Worm (Caenorhabditis elegans) whole organism, mixed stage, embryonic: ENCODE results near the gene C16E9.2.

Experiments used
- M03D4.4 ChIP-seq: sonication (generic microtip); optimal IDR thresholded peaks from 2 replicates; lab custom pipeline; 2017; ENCODE audit warnings: mild to moderate bottlenecking, missing genetic modification characterization, missing compliant biosample characterization
- bed-3 ChIP-seq: fragments of 200-800 bp; sonication (Bioruptor generic); optimal IDR thresholded peaks from 3 replicates; lab custom pipeline; 2018; ENCODE audit warnings: mild to moderate bottlenecking, missing genetic modification characterization, moderate library complexity, missing compliant biosample characterization
- blmp-1 ChIP-seq: fragments of 150-350 bp; optimal IDR thresholded peaks from 2 replicates; lab custom pipeline; 2014; ENCODE audit warnings: missing biosample characterization, missing genetic modification characterization
- ceh-39 ChIP-seq: fragments of 150-350 bp; optimal IDR thresholded peaks from 2 replicates; lab custom pipeline; 2014; ENCODE audit warnings: missing biosample characterization, missing genetic modification characterization
- ceh-43 ChIP-seq: fragments of 200-800 bp; sonication (Bioruptor generic); optimal IDR thresholded peaks from 2 replicates; lab custom pipeline; 2018; ENCODE audit warnings: mild to moderate bottlenecking, missing genetic modification characterization, moderate library complexity, missing compliant biosample characterization
- ceh-83 ChIP-seq: fragments of 200-800 bp; sonication (Bioruptor generic); optimal IDR thresholded peaks from 2 replicates; lab custom pipeline; 2018; ENCODE audit warnings: mild to moderate bottlenecking, missing genetic modification characterization, missing compliant biosample characterization
- ces-1 ChIP-seq: fragments of 150-350 bp; optimal IDR thresholded peaks from 2 replicates; lab custom pipeline; 2014; ENCODE audit warnings: missing biosample characterization, missing genetic modification reagents, missing genetic modification characterization
- cnd-1 ChIP-seq: fragments of 200-800 bp; sonication (Bioruptor generic); optimal IDR thresholded peaks from 2 replicates; lab custom pipeline; 2018; ENCODE audit warnings: mild to moderate bottlenecking, missing genetic modification characterization, missing compliant biosample characterization
- drap-1 ChIP-seq: fragments of 200-800 bp; sonication (Bioruptor generic); optimal IDR thresholded peaks from 3 replicates; lab custom pipeline; 2018; ENCODE audit warnings: mild to moderate bottlenecking, missing genetic modification characterization, missing compliant biosample characterization
- elt-1 ChIP-seq: sonication (generic microtip); optimal IDR thresholded peaks from 2 replicates; lab custom pipeline; 2017; ENCODE audit warnings: missing genetic modification characterization, mild to moderate bottlenecking, missing compliant biosample characterization, antibody characterized with exemption, moderate library complexity, borderline replicate concordance; ENCODE audit not compliant: insufficient read depth
- elt-3 ChIP-seq: fragments of 150-350 bp; optimal IDR thresholded peaks from 2 replicates; lab custom pipeline; 2014; ENCODE audit warnings: missing biosample characterization, missing genetic modification characterization
- flh-1 ChIP-seq: fragments of 200-800 bp; sonication (Bioruptor generic); optimal IDR thresholded peaks from 2 replicates; lab custom pipeline; 2018; ENCODE audit warnings: mild to moderate bottlenecking, missing genetic modification characterization, moderate library complexity, missing compliant biosample characterization
- ham-2 ChIP-seq: fragments of 200-800 bp; sonication (Bioruptor generic); optimal IDR thresholded peaks from 2 replicates; lab custom pipeline; 2018; ENCODE audit warnings: mild to moderate bottlenecking, missing genetic modification characterization, missing compliant biosample characterization
- hlh-1 ChIP-seq: fragments of 150-350 bp; optimal IDR thresholded peaks from 2 replicates; lab custom pipeline; 2014; ENCODE audit warnings: missing biosample characterization, missing genetic modification reagents, missing genetic modification characterization
- lin-13 ChIP-seq: fragments of 150-350 bp; optimal IDR thresholded peaks from 2 replicates; lab custom pipeline; 2014; ENCODE audit warnings: missing biosample characterization, missing genetic modification characterization
- lin-32 ChIP-seq: fragments of 200-800 bp; sonication (Bioruptor generic); optimal IDR thresholded peaks from 2 replicates; lab custom pipeline; 2018; ENCODE audit warnings: mild to moderate bottlenecking, missing genetic modification characterization, missing compliant biosample characterization
- lsy-2 ChIP-seq: fragments of 150-350 bp; optimal IDR thresholded peaks from 2 replicates; lab custom pipeline; 2014; ENCODE audit warnings: missing biosample characterization, missing genetic modification characterization
- mab-5 ChIP-seq: fragments of 150-350 bp; optimal IDR thresholded peaks from 2 replicates; lab custom pipeline; 2014; ENCODE audit warnings: missing biosample characterization, missing genetic modification characterization
- mep-1 ChIP-seq: fragments of 150-350 bp; optimal IDR thresholded peaks from 2 replicates; lab custom pipeline; 2017; ENCODE audit warnings: missing biosample characterization, missing genetic modification reagents, missing genetic modification characterization, inconsistent platforms
- mls-2 ChIP-seq: sonication (generic microtip); optimal IDR thresholded peaks from 2 replicates; lab custom pipeline; 2016; ENCODE audit warnings: mild to moderate bottlenecking, missing genetic modification characterization, moderate library complexity, missing compliant biosample characterization
- nhr-12 ChIP-seq: fragments of 150-350 bp; optimal IDR thresholded peaks from 2 replicates; lab custom pipeline; 2014; ENCODE audit warnings: missing biosample characterization, missing genetic modification characterization
- nhr-2 ChIP-seq: fragments of 150-350 bp; optimal IDR thresholded peaks from 2 replicates; lab custom pipeline; 2014; ENCODE audit warnings: missing biosample characterization, missing genetic modification characterization
- nhr-237 ChIP-seq: fragments of 150-350 bp; optimal IDR thresholded peaks from 2 replicates; lab custom pipeline; 2014; ENCODE audit warnings: missing biosample characterization, missing genetic modification characterization
- nhr-28 ChIP-seq: fragments of 150-350 bp; optimal IDR thresholded peaks from 2 replicates; lab custom pipeline; 2014; ENCODE audit warnings: missing biosample characterization, missing genetic modification characterization
- nhr-76 ChIP-seq: sonication (generic microtip); optimal IDR thresholded peaks from 2 replicates; lab custom pipeline; 2017; ENCODE audit warnings: missing biosample characterization, missing genetic modification characterization
- pha-4 ChIP-seq: fragments of 150-350 bp; optimal IDR thresholded peaks from 2 replicates; lab custom pipeline; 2018; ENCODE audit warnings: missing biosample characterization, missing genetic modification reagents, missing genetic modification characterization
- sem-2 ChIP-seq: fragments of 200-800 bp; sonication (Bioruptor generic); optimal IDR thresholded peaks from 2 replicates; lab custom pipeline; 2018; ENCODE audit warnings: mild to moderate bottlenecking, missing genetic modification characterization, missing compliant biosample characterization
- snpc-4 ChIP-seq: fragments of 150-350 bp; optimal IDR thresholded peaks from 2 replicates; lab custom pipeline; 2014; ENCODE audit warnings: missing biosample characterization, missing genetic modification characterization
- sptf-1 ChIP-seq: sonication (generic microtip); optimal IDR thresholded peaks from 2 replicates; lab custom pipeline; 2017; ENCODE audit warnings: mild to moderate bottlenecking, missing genetic modification characterization, moderate library complexity, missing compliant biosample characterization
- tbx-8 ChIP-seq: fragments of 200-800 bp; sonication (Bioruptor generic); optimal IDR thresholded peaks from 2 replicates; lab custom pipeline; 2018; ENCODE audit warnings: mild to moderate bottlenecking, missing genetic modification characterization, moderate library complexity, missing compliant biosample characterization
- unc-120 ChIP-seq: sonication (generic microtip); optimal IDR thresholded peaks from 2 replicates; lab custom pipeline; 2017; ENCODE audit warnings: missing genetic modification characterization, missing compliant biosample characterization; ENCODE audit not compliant: poor library complexity, severe bottlenecking
- unc-39 ChIP-seq: fragments of 150-350 bp; optimal IDR thresholded peaks from 2 replicates; lab custom pipeline; 2014; ENCODE audit warnings: missing biosample characterization, missing genetic modification characterization
- unc-62 ChIP-seq: fragments of 150-350 bp; optimal IDR thresholded peaks from 2 replicates; lab custom pipeline; 2014; ENCODE audit warnings: missing biosample characterization, missing genetic modification reagents, missing genetic modification characterization
- zip-8 ChIP-seq: fragments of 150-350 bp; optimal IDR thresholded peaks from 2 replicates; lab custom pipeline; 2014; ENCODE audit warnings: missing biosample characterization, missing genetic modification characterization
- ztf-11 ChIP-seq: fragments of 150-350 bp; optimal IDR thresholded peaks from 2 replicates; lab custom pipeline; 2014; ENCODE audit warnings: missing biosample characterization, missing genetic modification characterization

The C16E9.2 gene

DNA sequence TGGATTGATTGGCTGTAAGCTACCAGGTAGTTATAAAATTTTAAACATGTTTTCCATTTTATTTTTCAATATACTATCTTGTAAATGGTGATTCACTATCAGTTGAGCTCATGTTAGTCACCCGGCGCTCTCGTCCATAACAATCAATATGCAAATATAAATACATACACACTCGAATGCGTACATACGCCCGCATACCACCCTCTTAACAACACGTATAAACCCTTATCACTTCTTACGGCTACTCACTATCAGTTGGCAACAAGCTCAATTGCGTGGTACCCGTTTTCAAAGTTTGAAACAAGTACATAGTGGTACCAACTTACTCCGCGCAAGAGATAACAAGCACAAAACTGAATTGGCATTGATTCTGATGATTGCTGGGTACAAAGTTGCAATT, 8.6 kb upstream of the C16E9.2 start:
- no peak for TF ChIP-seq lin-32 (GFP tag; lab: Kevin White, UChicago)
- peak; percentile 5 for TF ChIP-seq pha-4 (tag; lab: Kevin White, UChicago)
- TF ChIP-seq nhr-12, result no peak

DNA sequence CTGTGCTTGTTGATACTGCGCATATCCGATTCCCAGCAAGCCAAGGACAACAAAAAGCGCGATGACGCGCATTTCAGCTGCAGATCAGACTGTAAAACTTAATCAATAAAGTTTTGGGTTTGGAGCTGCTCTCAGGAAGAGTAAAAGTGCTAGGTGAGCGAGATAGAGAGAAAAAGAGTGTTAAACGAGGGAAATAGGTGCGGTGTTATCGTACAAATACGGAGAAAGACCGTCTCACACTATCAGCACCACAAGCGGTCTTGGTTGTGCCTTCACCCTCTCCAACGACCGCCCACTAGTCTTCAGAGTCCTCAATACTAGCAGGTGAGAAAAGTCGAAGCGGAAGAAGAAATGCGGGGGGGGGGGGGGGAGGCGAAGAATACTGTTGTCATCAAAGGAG, 7.0 kb upstream of the C16E9.2 start, which contains the start of gene F14B8.5:
Gene F14B8.5 (minus strand): TSS at position 127 of the 400 bp plus-strand sequence.
- no peak for TF ChIP-seq snpc-4 (tag; lab: Kevin White, UChicago)
- TF ChIP-seq tbx-8 (GFP tag; lab: Kevin White, UChicago), result no peak
- no peak for TF ChIP-seq sptf-1
- TF ChIP-seq unc-120 (tag; lab: Kevin White, UChicago), result no peak
- no peak for TF ChIP-seq mab-5 (tag; lab: Kevin White, UChicago)
- TF ChIP-seq ceh-83 (GFP tag; lab: Kevin White, UChicago), result peak; percentile 38
- no peak for TF ChIP-seq zip-8 (tag; lab: Kevin White, UChicago)
- TF ChIP-seq, all 35 proteins: peak for 1

DNA sequence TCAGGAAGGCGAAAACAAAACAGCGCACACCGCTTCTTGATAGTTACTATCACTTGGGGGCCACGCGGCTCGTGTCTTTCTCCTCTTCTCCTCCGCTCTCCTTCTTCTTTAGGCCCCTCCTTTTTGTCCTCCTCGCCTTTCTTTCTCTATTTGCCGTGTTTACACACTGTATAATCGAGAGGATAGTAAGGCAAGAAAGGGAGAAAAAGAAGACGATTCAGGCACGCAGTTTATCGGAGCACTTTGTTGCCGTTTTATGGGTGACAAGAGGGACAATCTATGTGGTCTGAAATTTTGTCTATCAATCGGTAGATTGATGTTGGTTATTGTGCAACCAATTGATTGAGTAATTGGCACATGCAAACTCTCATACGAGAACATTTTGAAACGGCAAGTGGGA, 3.4 kb upstream of the C16E9.2 start, which contains the start of gene F14B8.6:
Gene F14B8.6 (minus strand): TSS at position 292 of the 400 bp plus-strand sequence.
- peak; percentile 69 for TF ChIP-seq pha-4 (tag; lab: Kevin White, UChicago)
- no peak for TF ChIP-seq elt-3 (tag; lab: Kevin White, UChicago)

DNA sequence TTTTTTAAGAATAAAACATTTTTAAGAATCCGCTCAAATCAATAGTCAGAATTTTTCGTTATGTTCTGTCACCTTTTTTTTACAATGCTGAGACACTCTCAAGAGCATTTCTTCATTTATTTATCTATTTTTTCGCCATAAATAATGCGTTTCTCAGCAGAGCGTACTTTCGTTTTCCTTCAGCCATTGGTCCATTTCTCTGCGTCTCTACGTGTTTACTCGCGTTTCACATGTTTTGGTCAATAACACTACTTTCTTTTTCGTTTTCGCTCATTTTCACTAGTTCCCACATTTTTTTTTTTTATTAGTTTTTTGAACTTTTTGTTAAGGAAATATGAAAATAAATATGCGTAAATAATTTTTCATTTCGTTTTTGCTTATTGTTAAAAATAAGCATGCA, 1.1 kb upstream of the C16E9.2 start:
- TF ChIP-seq mep-1 (tag; lab: Kevin White, UChicago) (peak; percentile 27), sem-2 (no peak), ztf-11 (no peak), unc-39 (tag; lab: Kevin White, UChicago) (no peak), hlh-1 (no peak), nhr-12 (no peak), sptf-1 (no peak), M03D4.4 (no peak), pha-4 (tag; lab: Kevin White, UChicago) (peak; percentile 3), drap-1 (GFP tag; lab: Kevin White, UChicago) (no peak), flh-1 (GFP tag; lab: Kevin White, UChicago) (no peak), ces-1 (GFP tag; lab: Kevin White, UChicago) (peak; percentile 62), nhr-28 (tag; lab: Kevin White, UChicago) (no peak), elt-3 (tag; lab: Kevin White, UChicago) (no peak), cnd-1 (tag; lab: Kevin White, UChicago) (no peak), nhr-237 (tag; lab: Kevin White, UChicago) (no peak), snpc-4 (tag; lab: Kevin White, UChicago) (no peak), ceh-83 (GFP tag; lab: Kevin White, UChicago) (no peak), unc-62 (GFP tag; lab: Kevin White, UChicago) (no peak), lsy-2 (peak; percentile 19), ham-2 (GFP tag; lab: Kevin White, UChicago) (no peak), mls-2 (no peak), lin-32 (GFP tag; lab: Kevin White, UChicago) (no peak), elt-1 (no peak), unc-120 (tag; lab: Kevin White, UChicago) (no peak), ceh-43 (no peak), ceh-39 (tag; lab: Kevin White, UChicago) (no peak), blmp-1 (tag; lab: Kevin White, UChicago) (peak; percentile 96), zip-8 (tag; lab: Kevin White, UChicago) (no peak), lin-13 (tag; lab: Kevin White, UChicago) (no peak), nhr-2 (tag; lab: Kevin White, UChicago) (no peak), mab-5 (tag; lab: Kevin White, UChicago) (no peak), bed-3 (GFP tag; lab: Kevin White, UChicago) (no peak), nhr-76 (no peak)
